Worm (Caenorhabditis elegans): ENCODE results near the gene B0280.7.

Gene B0280.7

DNA sequence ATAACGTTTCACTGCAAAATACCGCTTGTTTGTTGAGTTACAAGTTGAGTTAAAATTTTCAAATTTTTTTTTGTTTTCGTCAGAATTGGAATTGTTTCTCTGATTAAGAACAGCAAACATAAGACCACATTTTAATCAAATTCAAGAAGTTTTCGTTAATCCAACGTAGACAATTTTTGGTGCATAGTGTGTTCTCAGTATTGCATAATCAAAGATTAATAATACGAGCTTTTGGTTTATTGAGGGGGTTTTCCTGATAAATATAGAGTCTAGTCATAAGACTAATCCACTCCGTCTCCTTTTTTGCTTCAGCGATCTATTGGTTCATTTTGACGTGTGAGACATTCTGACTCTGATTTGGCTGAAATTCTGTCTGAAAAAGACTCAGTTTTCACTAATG is 16.5 kb downstream of the B0280.7 start, which contains the start of gene nhr-9:
TSS of gene nhr-9 (plus strand) at position 307 of the 400 bp plus-strand sequence.
- TF ChIP-seq swsn-7 (tag; optimal IDR thresholded peaks at IDR 0.05), result no peak
- no peak for TF ChIP-seq unc-86 (tag; optimal IDR thresholded peaks at IDR 0.05)
- peak; percentile 46 for TF ChIP-seq nhr-47 (tag; optimal IDR thresholded peaks at IDR 0.05)
- TF ChIP-seq unc-30 (tag; optimal IDR thresholded peaks at IDR 0.05), result no peak
- peak; percentile 50 for TF ChIP-seq nhr-71 (tag; optimal IDR thresholded peaks at IDR 0.05)
- TF ChIP-seq pax-3 (tag; optimal IDR thresholded peaks at IDR 0.05), result peak; percentile 38
- no peak for TF ChIP-seq dpl-1 (GFP tag; optimal IDR thresholded peaks at IDR 0.05)
- TF ChIP-seq snu-23 (GFP tag; optimal IDR thresholded peaks at IDR 0.05), result no peak
- TF ChIP-seq Y116A8C.19 (tag; optimal IDR thresholded peaks at IDR 0.05; ENCODE audit: borderline replicate concordance), result no peak
- peak; percentile 89 for TF ChIP-seq dsc-1 (tag; optimal IDR thresholded peaks at IDR 0.05)
- no peak for TF ChIP-seq elt-2 (tag; optimal IDR thresholded peaks at IDR 0.05)
- peak; percentile 11 for TF ChIP-seq nhr-20 (tag; optimal IDR thresholded peaks at IDR 0.05)
- TF ChIP-seq tbx-2 (tag; optimal IDR thresholded peaks at IDR 0.05), result no peak
- TF ChIP-seq jun-1 (tag; optimal IDR thresholded peaks at IDR 0.05), result no peak
- TF ChIP-seq nhr-84 (tag; optimal IDR thresholded peaks at IDR 0.05), result no peak
- peak; percentile 82 for TF ChIP-seq fkh-8 (tag; optimal IDR thresholded peaks at IDR 0.05)
- TF ChIP-seq efl-3 (GFP tag; optimal IDR thresholded peaks at IDR 0.05), result no peak
- TF ChIP-seq hlh-4 (tag; optimal IDR thresholded peaks at IDR 0.05), result no peak
- TF ChIP-seq zip-4 (GFP tag; optimal IDR thresholded peaks at IDR 0.05), result no peak
- TF ChIP-seq sox-4 (tag; optimal IDR thresholded peaks at IDR 0.05), result peak; percentile 39
- peak; percentile 64 for TF ChIP-seq nhr-11 (tag; optimal IDR thresholded peaks at IDR 0.05)

DNA sequence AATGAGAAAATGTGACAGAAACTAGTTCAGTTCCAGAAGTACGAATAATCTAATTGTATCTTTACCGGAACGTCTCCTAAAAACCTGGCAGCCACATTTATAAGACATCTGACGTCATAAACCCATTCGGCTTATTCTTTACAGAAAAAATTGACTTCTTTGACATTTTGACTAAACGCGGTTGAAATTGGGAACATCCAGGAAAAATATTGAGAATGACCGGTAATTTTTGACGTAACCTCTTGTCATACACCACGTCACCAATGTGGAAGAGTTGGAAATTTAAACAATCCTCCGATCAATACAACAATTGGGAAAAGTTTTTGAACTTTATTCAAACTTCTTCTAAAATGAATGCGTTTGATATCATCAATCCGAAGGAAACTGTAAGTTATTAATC is 20.7 kb downstream of the B0280.7 start, which contains the start of gene ZK418.2:
TSS of gene ZK418.2 (plus strand) at position 301 of the 400 bp plus-strand sequence.
- no peak for TF ChIP-seq nhr-71 (tag; optimal IDR thresholded peaks at IDR 0.05)
- no peak for TF ChIP-seq nhr-11 (tag; optimal IDR thresholded peaks at IDR 0.05)

DNA sequence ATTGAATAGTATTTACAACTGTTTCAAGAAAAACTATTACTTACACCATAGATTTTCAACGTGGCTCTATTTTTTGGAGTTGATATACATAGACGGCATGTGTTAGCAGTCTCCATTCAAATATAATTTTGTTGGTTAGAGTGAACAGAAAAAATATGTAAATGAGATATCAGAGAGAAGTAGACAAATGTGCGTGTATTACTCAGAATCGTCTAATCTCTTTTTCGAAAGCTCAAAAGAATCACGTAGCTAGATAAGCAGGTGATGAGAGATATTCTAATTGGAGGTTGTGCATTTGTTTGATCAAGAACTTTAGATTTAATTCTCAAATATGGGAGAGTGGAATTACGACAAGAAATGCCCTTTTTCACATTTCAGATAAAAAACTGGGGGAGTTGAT is 21.1 kb downstream of the B0280.7 start, which contains the start of gene ZK418.10:
TSS of gene ZK418.10 (minus strand) at position 148 of the 400 bp plus-strand sequence.
- TF ChIP-seq lin-13 (GFP tag; optimal IDR thresholded peaks at IDR 0.05) (no peak), nhr-76 (tag; optimal IDR thresholded peaks at IDR 0.05) (no peak), vab-15 (tag; optimal IDR thresholded peaks at IDR 0.05) (no peak), xbp-1 (tag; optimal IDR thresholded peaks at IDR 0.05) (no peak), swsn-7 (tag; optimal IDR thresholded peaks at IDR 0.05) (peak; percentile 35), lsy-2 (tag; optimal IDR thresholded peaks at IDR 0.05) (peak in 1 of 2 experiments; percentile 21), nhr-47 (tag; optimal IDR thresholded peaks at IDR 0.05) (peak; percentile 67), unc-30 (tag; optimal IDR thresholded peaks at IDR 0.05) (no peak), sptf-1 (tag; optimal IDR thresholded peaks at IDR 0.05) (no peak), C04F5.9 (tag; optimal IDR thresholded peaks at IDR 0.05) (no peak), efl-1 (optimal IDR thresholded peaks at IDR 0.05) (no peak), efl-1 (GFP tag; optimal IDR thresholded peaks at IDR 0.05 in 1 of 2) (peak in 1 of 2 experiments; percentile 45), unc-98 (GFP tag; IDR thresholded peaks at IDR 0.05) (no peak), aha-1 (tag; optimal IDR thresholded peaks at IDR 0.05) (no peak), dsc-1 (tag; optimal IDR thresholded peaks at IDR 0.05) (peak; percentile 97), nhr-11 (tag; optimal IDR thresholded peaks at IDR 0.05) (no peak), zag-1 (tag; optimal IDR thresholded peaks at IDR 0.05) (no peak), dpl-1 (GFP tag; optimal IDR thresholded peaks at IDR 0.05) (no peak), isw-1 (GFP tag; IDR thresholded peaks at IDR 0.05) (no peak), fos-1 (tag; optimal IDR thresholded peaks at IDR 0.05) (no peak), ces-1 (GFP tag; optimal IDR thresholded peaks at IDR 0.05) (no peak), sox-4 (tag; optimal IDR thresholded peaks at IDR 0.05) (peak; percentile 68), nhr-20 (tag; optimal IDR thresholded peaks at IDR 0.05) (peak; percentile 24), nhr-90 (tag; optimal IDR thresholded peaks at IDR 0.05; ENCODE audit: poor library complexity) (no peak), unc-130 (tag; optimal IDR thresholded peaks at IDR 0.05) (no peak), fkh-4 (tag; optimal IDR thresholded peaks at IDR 0.05; ENCODE audit: borderline replicate concordance) (no peak), pax-3 (tag; optimal IDR thresholded peaks at IDR 0.05) (peak; percentile 45), elt-3 (tag; optimal IDR thresholded peaks at IDR 0.05) (no peak), egl-27 (tag; optimal IDR thresholded peaks at IDR 0.05) (no peak), irx-1 (tag; optimal IDR thresholded peaks at IDR 0.05) (no peak), Y116A8C.19 (tag; optimal IDR thresholded peaks at IDR 0.05; ENCODE audit: borderline replicate concordance) (no peak), ceh-82 (tag; optimal IDR thresholded peaks at IDR 0.05) (no peak), tbx-2 (tag; optimal IDR thresholded peaks at IDR 0.05) (no peak), nhr-71 (tag; optimal IDR thresholded peaks at IDR 0.05) (peak; percentile 65), C16A3.4 (tag; optimal IDR thresholded peaks at IDR 0.05) (no peak), fkh-8 (tag; optimal IDR thresholded peaks at IDR 0.05) (peak; percentile 91), lir-3 (tag; optimal IDR thresholded peaks at IDR 0.05; ENCODE audit: poor library complexity) (no peak)
